Worm (Caenorhabditis elegans): Measurements from ENCODE around the gene chl-1.

DNA sequence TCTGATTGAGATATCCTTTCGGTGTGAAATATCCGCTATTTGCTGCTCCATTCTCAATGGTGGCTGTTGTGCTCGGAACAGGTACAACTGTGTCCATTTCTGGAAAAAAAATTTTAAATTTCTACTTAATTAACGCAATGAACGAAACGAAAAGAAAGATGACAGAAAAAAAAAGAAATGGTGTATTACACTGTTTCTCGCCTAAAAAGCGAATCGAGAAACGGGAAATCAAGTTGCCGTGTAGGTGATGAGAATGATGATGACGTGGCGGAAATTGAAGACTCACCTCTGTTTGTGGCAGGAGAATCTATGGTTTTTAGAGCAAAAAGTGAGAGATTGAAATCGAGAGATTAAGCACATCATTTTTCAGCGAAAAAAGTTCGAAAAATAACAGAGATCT is 18.6 kb downstream of the chl-1 start, which contains the start of gene C38H2.3:
- TF ChIP-seq tbx-2 (tag; optimal IDR thresholded peaks at IDR 0.05) = no peak
- no peak for TF ChIP-seq ama-1 (optimal IDR thresholded peaks at IDR 0.05)
- no peak for TF ChIP-seq unc-62 (GFP tag; optimal IDR thresholded peaks at IDR 0.05)
- TF ChIP-seq skn-1 (tag; optimal IDR thresholded peaks at IDR 0.05) = no peak
- no peak for TF ChIP-seq ceh-28 (tag; optimal IDR thresholded peaks at IDR 0.05)

Data from whole organism, L3 larva.